Worm (Caenorhabditis elegans): ENCODE data around the gene C23G10.2.

DNA sequence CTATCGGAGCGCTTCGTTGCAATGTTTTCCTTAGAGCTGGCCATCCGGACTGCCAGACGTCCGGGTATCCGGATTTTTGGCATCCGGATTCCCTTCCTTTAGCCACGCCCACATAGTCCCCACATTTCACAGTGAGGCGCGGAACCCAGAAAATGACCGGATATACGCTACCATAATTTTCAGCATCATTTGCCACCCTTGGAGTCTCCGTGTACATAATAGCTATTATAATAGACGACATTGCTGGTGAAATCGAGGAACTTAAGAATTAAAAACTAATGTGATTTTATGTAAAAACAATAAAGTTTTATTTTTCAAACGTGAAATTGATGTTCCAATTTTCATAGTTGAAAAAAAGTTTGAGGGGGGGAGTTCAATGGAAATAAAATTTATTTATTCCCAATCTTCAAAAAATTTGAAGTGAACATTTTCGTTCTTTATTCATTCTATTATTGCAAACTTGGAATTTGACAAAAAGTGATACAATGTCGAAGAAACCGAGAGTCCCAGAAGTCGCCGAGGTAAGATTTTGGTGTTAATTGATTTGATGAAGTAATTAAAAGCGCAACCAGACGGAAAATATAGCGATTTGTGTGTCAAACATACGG is 2.5 kb downstream of the C23G10.2 start:
- TF ChIP-seq lsy-2 (tag; optimal IDR thresholded peaks at IDR 0.05) (no peak), pqm-1 (tag; optimal IDR thresholded peaks at IDR 0.05) (no peak), isw-1 (GFP tag; IDR thresholded peaks at IDR 0.05) (no peak), Y116A8C.19 (tag; optimal IDR thresholded peaks at IDR 0.05; ENCODE audit: borderline replicate concordance) (no peak), fkh-4 (tag; optimal IDR thresholded peaks at IDR 0.05; ENCODE audit: borderline replicate concordance) (no peak), aly-2 (tag; optimal IDR thresholded peaks at IDR 0.05) (no peak), fkh-8 (tag; optimal IDR thresholded peaks at IDR 0.05) (no peak)
